Fruit fly (Drosophila melanogaster) S2 (cell line): ENCODE results near the gene CG3345.

Experiments used
- CG8478 ChIP-seq: fragments of >200 bp; optimal IDR thresholded peaks from 2 replicates; lab custom pipeline; 2018
- CTCF ChIP-seq, 2 experiments: fragments of >200 bp; optimal IDR thresholded peaks; 2 replicates each; lab custom pipeline; 2018

dm6 chr2L:286421-286820, 17.5 kb downstream of the CG3345 start:
- no peak for TF ChIP-seq CTCF (optimal IDR thresholded peaks at IDR 0.05; lab: Kevin White, UChicago)
- no peak for TF ChIP-seq CG8478 (lab: Kevin White, UChicago)
